Worm (Caenorhabditis elegans) whole organism, L3 larva: ENCODE results near the gene T07D1.3.

ENCODE experiments used
- elt-3 ChIP-seq, 3 experiments: fragments of 150-350 bp in 1 of 3; sonication (generic microtip) in 2 of 3; optimal IDR thresholded peaks; 2 replicates in 2 of 3; 4 replicates in 1 of 3; lab custom pipeline; 2014 to 2017; ENCODE audit warnings: missing biosample characterization in 3 of 3, missing genetic modification characterization in 3 of 3
- mml-1 ChIP-seq: fragments of 150-350 bp; sonication (generic microtip); optimal IDR thresholded peaks from 3 replicates; lab custom pipeline; 2014; ENCODE audit warnings: missing biosample characterization, missing genetic modification characterization
- unc-39 ChIP-seq: sonication (generic microtip); optimal IDR thresholded peaks from 4 replicates; lab custom pipeline; 2017; ENCODE audit warnings: missing biosample characterization, missing genetic modification characterization
- unc-62 ChIP-seq: fragments of 150-350 bp; sonication (generic microtip); optimal IDR thresholded peaks from 4 replicates; lab custom pipeline; 2014; ENCODE audit warnings: missing biosample characterization, missing genetic modification reagents, missing genetic modification characterization
- zag-1 ChIP-seq: fragments of 150-350 bp; optimal IDR thresholded peaks from 2 replicates; lab custom pipeline; 2014; ENCODE audit warnings: missing biosample characterization, missing genetic modification characterization

DNA sequence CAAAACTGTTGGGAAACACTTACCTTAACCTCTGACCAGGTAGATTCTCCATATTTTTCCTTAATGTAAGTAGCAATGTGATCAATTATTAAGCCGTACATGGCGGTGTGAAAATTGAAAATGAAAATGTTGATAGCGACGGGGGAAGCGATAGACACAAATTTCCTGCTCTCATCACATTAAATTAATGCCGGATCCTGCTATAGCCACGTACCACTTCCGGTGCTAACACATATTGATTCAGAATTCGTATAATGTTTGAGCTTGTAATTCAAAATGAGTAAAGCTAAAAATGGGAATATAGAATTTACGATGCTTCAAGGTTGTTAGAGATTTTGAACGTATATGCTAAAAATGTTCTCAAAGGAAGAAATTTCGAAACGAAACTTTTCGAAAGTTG is 15.8 kb downstream of the T07D1.3 start, which contains the start of gene gcy-31:
- TF ChIP-seq elt-3 (tag; optimal IDR thresholded peaks at IDR 0.05; lab: Kevin White, UChicago) (no peak), zag-1 (no peak), mml-1 (tag; lab: Kevin White, UChicago) (no peak), unc-62 (GFP tag; lab: Kevin White, UChicago) (no peak), unc-39 (tag; lab: Kevin White, UChicago) (no peak)
